Worm (Caenorhabditis elegans): ENCODE data around the gene tsp-13.

- TF ChIP-seq ama-1 (optimal IDR thresholded peaks at IDR 0.05) = no peak
- TF ChIP-seq fos-1 (tag; optimal IDR thresholded peaks at IDR 0.05) = no peak
- no peak for TF ChIP-seq lin-39 (tag; optimal IDR thresholded peaks at IDR 0.05)
- TF ChIP-seq unc-86 (tag; optimal IDR thresholded peaks at IDR 0.05) = no peak
- TF ChIP-seq rnt-1 (tag; optimal IDR thresholded peaks at IDR 0.05) = no peak
Measured at ce11 chrV:19124586-19124985, 29.3 kb upstream of the tsp-13 start, which contains the start of gene bed-1.

Data from whole organism, L1 larva.